Fruit fly (Drosophila melanogaster) whole organism, embryonic: Measurements from ENCODE around the gene CG43120.

ENCODE experiments used
- Abd-B ChIP-seq: fragments of 200-800 bp; sonication (Bioruptor generic); optimal IDR thresholded peaks from 2 replicates; lab custom pipeline; 2018; ENCODE audit warnings: missing biosample characterization, mild to moderate bottlenecking, missing genetic modification characterization, moderate library complexity
- Antp ChIP-seq: fragments of 200-800 bp; sonication (Bioruptor generic); optimal IDR thresholded peaks from 3 replicates; lab custom pipeline; 2016; ENCODE audit warnings: missing biosample characterization, missing genetic modification characterization
- CG10267 ChIP-seq: fragments of 200-800 bp; sonication (Bioruptor generic); optimal IDR thresholded peaks from 2 replicates; lab custom pipeline; 2018; ENCODE audit warnings: missing biosample characterization, mild to moderate bottlenecking, missing genetic modification characterization, moderate library complexity
- CG10543 ChIP-seq: fragments of 200-800 bp; sonication (Bioruptor generic); optimal IDR thresholded peaks from 3 replicates; lab custom pipeline; 2017; ENCODE audit warnings: missing biosample characterization, mild to moderate bottlenecking, missing genetic modification characterization, moderate library complexity
- CG11085 ChIP-seq: fragments of 200-800 bp; sonication (Bioruptor generic); IDR thresholded peaks from 2 replicates; pipeline ENCODE4 v1.3.6; 2022; ENCODE audit warnings: missing biosample characterization, missing genetic modification characterization
- CG12659 ChIP-seq: fragments of 200-800 bp; sonication (Bioruptor generic); optimal IDR thresholded peaks from 3 replicates; lab custom pipeline; 2017; ENCODE audit warnings: mild to moderate bottlenecking, missing biosample characterization, missing genetic modification reagents, missing genetic modification characterization
- CG13775 ChIP-seq: fragments of 200-800 bp; sonication (Bioruptor generic); optimal IDR thresholded peaks from 3 replicates; lab custom pipeline; 2017; ENCODE audit warnings: missing biosample characterization, mild to moderate bottlenecking, missing genetic modification characterization
- CG1529 ChIP-seq: fragments of 200-800 bp; sonication (Bioruptor generic); optimal IDR thresholded peaks from 3 replicates; lab custom pipeline; 2018; ENCODE audit warnings: missing biosample characterization, missing genetic modification characterization
- CG30020 ChIP-seq: fragments of 200-800 bp; optimal IDR thresholded peaks from 2 replicates; lab custom pipeline; 2019; ENCODE audit warnings: missing biosample characterization, mild to moderate bottlenecking, missing genetic modification characterization, moderate library complexity
- CG34224 ChIP-seq: fragments of 200-800 bp; sonication (Bioruptor generic); IDR thresholded peaks from 3 replicates; pipeline ENCODE4 v1.3.6; 2022; ENCODE audit warnings: missing biosample characterization, missing genetic modification characterization; ENCODE audit not compliant: partially characterized antibody
- CG3838 ChIP-seq: fragments of 200-800 bp; sonication (Bioruptor generic); optimal IDR thresholded peaks from 3 replicates; lab custom pipeline; 2016; ENCODE audit warnings: missing biosample characterization, missing genetic modification characterization
- CG4282 ChIP-seq: fragments of 200-800 bp; sonication (Bioruptor generic); optimal IDR thresholded peaks from 2 replicates; lab custom pipeline; 2016; ENCODE audit warnings: missing biosample characterization, missing genetic modification characterization
- CG43689 ChIP-seq: fragments of 200-800 bp; sonication (Bioruptor generic); IDR thresholded peaks from 2 replicates; pipeline ENCODE4 v1.3.6; 2022; ENCODE audit warnings: missing biosample characterization, missing genetic modification characterization
- CG6272 ChIP-seq: fragments of 200-800 bp; sonication (Bioruptor generic); IDR thresholded peaks from 2 replicates; pipeline ENCODE4 v1.3.6; 2022; ENCODE audit warnings: missing biosample characterization, missing genetic modification characterization
- CG6765 ChIP-seq: fragments of 200-800 bp; sonication (Bioruptor generic); optimal IDR thresholded peaks from 3 replicates; lab custom pipeline; 2017; ENCODE audit warnings: missing biosample characterization, mild to moderate bottlenecking, missing genetic modification characterization
- CG7987 ChIP-seq: fragments of 200-800 bp; sonication (Bioruptor generic); optimal IDR thresholded peaks from 2 replicates; lab custom pipeline; 2018; ENCODE audit warnings: missing biosample characterization, mild to moderate bottlenecking, missing genetic modification characterization, moderate library complexity
- CG8359 ChIP-seq: fragments of 200-800 bp; sonication (Bioruptor generic); optimal IDR thresholded peaks from 2 replicates; lab custom pipeline; 2017; ENCODE audit warnings: missing biosample characterization, mild to moderate bottlenecking, missing genetic modification characterization, borderline replicate concordance
- CG9932 ChIP-seq: fragments of 200-800 bp; sonication (Bioruptor generic); IDR thresholded peaks from 2 replicates; pipeline ENCODE4 v1.3.6; 2022; ENCODE audit warnings: missing biosample characterization, missing genetic modification characterization
- Chrac-16 ChIP-seq: fragments of 200-800 bp; sonication (Bioruptor generic); optimal IDR thresholded peaks from 3 replicates; lab custom pipeline; 2016; ENCODE audit warnings: missing biosample characterization, missing genetic modification characterization
- CrebB ChIP-seq: fragments of 200-800 bp; sonication (Bioruptor generic); optimal IDR thresholded peaks from 3 replicates; lab custom pipeline; 2018; ENCODE audit warnings: missing biosample characterization, mild to moderate bottlenecking, missing genetic modification characterization
- Doc2 ChIP-seq: fragments of 200-800 bp; sonication (Bioruptor generic); IDR thresholded peaks from 2 replicates; pipeline ENCODE4 v1.3.6; 2022; ENCODE audit warnings: missing biosample characterization, missing genetic modification characterization
- Dp ChIP-seq: fragments of 200-800 bp; sonication (Bioruptor generic); optimal IDR thresholded peaks from 2 replicates; lab custom pipeline; 2018; ENCODE audit warnings: missing biosample characterization, mild to moderate bottlenecking, missing genetic modification characterization, moderate library complexity
- Ets97D ChIP-seq: fragments of 200-800 bp; sonication (Bioruptor generic); optimal IDR thresholded peaks from 3 replicates; lab custom pipeline; 2016; ENCODE audit warnings: missing biosample characterization, missing genetic modification characterization
- Fer3 ChIP-seq: fragments of 200-800 bp; sonication (Bioruptor generic); optimal IDR thresholded peaks from 2 replicates; lab custom pipeline; 2018; ENCODE audit warnings: missing biosample characterization, mild to moderate bottlenecking, missing genetic modification characterization, moderate library complexity
- HLH3B ChIP-seq: fragments of 200-800 bp; sonication (Bioruptor generic); IDR thresholded peaks from 2 replicates; pipeline ENCODE4 v1.3.6; 2022; ENCODE audit warnings: missing biosample characterization, missing genetic modification characterization
- Hsf ChIP-seq: fragments of 200-800 bp; sonication (Bioruptor generic); optimal IDR thresholded peaks from 3 replicates; lab custom pipeline; 2016; ENCODE audit warnings: missing biosample characterization, missing genetic modification characterization
- Lim3 ChIP-seq: fragments of 200-800 bp; sonication (Bioruptor generic); IDR thresholded peaks from 2 replicates; pipeline ENCODE4 v1.3.6; 2022; ENCODE audit warnings: missing biosample characterization, missing genetic modification characterization
- MTF-1 ChIP-seq: fragments of 200-800 bp; sonication (Bioruptor generic); optimal IDR thresholded peaks from 2 replicates; lab custom pipeline; 2018; ENCODE audit warnings: missing biosample characterization, mild to moderate bottlenecking, missing genetic modification characterization, borderline replicate concordance
- Neu2 ChIP-seq: fragments of 200-800 bp; sonication (Bioruptor generic); optimal IDR thresholded peaks from 3 replicates; lab custom pipeline; 2016; ENCODE audit warnings: missing biosample characterization, missing genetic modification characterization, borderline replicate concordance
- Sox100B ChIP-seq: fragments of 200-800 bp; sonication (Bioruptor generic); optimal IDR thresholded peaks from 3 replicates; lab custom pipeline; 2018; ENCODE audit warnings: missing biosample characterization, mild to moderate bottlenecking, missing genetic modification characterization
- Sry-β ChIP-seq: fragments of 200-800 bp; sonication (Bioruptor generic); optimal IDR thresholded peaks from 2 replicates; lab custom pipeline; 2018; ENCODE audit warnings: missing biosample characterization, mild to moderate bottlenecking, missing genetic modification characterization, moderate library complexity
- YL-1 ChIP-seq: fragments of 200-800 bp; sonication (Bioruptor generic); optimal IDR thresholded peaks from 3 replicates; lab custom pipeline; 2017; ENCODE audit warnings: missing biosample characterization, mild to moderate bottlenecking, missing genetic modification characterization
- bsh ChIP-seq, 2 experiments: fragments of 200-800 bp; sonication (Bioruptor generic); optimal IDR thresholded peaks; 2 replicates each; lab custom pipeline; 2017 to 2018; ENCODE audit warnings: mild to moderate bottlenecking in 2 of 2, missing biosample characterization in 2 of 2, missing genetic modification characterization in 2 of 2, moderate library complexity in 1 of 2
- croc ChIP-seq: fragments of 200-800 bp; sonication (Bioruptor generic); conservative IDR thresholded peaks from 3 replicates; pipeline ENCODE4 v1.3.6; 2022; ENCODE audit warnings: missing biosample characterization, missing genetic modification characterization
- dati ChIP-seq: fragments of 200-800 bp; sonication (Bioruptor generic); IDR thresholded peaks from 2 replicates; pipeline ENCODE4 v1.3.6; 2022; ENCODE audit warnings: missing biosample characterization, missing genetic modification characterization
- gt ChIP-seq: fragments of 200-800 bp; sonication (Bioruptor generic); IDR thresholded peaks from 2 replicates; pipeline ENCODE4 v1.3.6; 2022; ENCODE audit warnings: missing biosample characterization, missing genetic modification characterization
- h ChIP-seq: fragments of >200 bp; optimal IDR thresholded peaks from 2 replicates; lab custom pipeline; 2017
- ind ChIP-seq: fragments of 200-800 bp; sonication (Bioruptor generic); optimal IDR thresholded peaks from 3 replicates; lab custom pipeline; 2016; ENCODE audit warnings: missing biosample characterization, missing genetic modification characterization
- jigr1 ChIP-seq: fragments of 200-800 bp; sonication (Bioruptor generic); IDR thresholded peaks from 3 replicates; pipeline ENCODE4 v1.3.6; 2022; ENCODE audit warnings: missing biosample characterization, missing genetic modification characterization
- jumu ChIP-seq: fragments of 200-800 bp; sonication (Bioruptor generic); optimal IDR thresholded peaks from 3 replicates; lab custom pipeline; 2016; ENCODE audit warnings: missing biosample characterization, missing genetic modification characterization
- luna ChIP-seq: fragments of 200-800 bp; sonication (Bioruptor generic); optimal IDR thresholded peaks from 2 replicates; lab custom pipeline; 2016; ENCODE audit warnings: missing biosample characterization, missing genetic modification characterization
- mam ChIP-seq: fragments of 200-800 bp; sonication (Bioruptor generic); optimal IDR thresholded peaks from 3 replicates; lab custom pipeline; 2016; ENCODE audit warnings: missing biosample characterization, missing genetic modification characterization
- nerfin-2 ChIP-seq: fragments of 200-800 bp; sonication (Bioruptor generic); IDR thresholded peaks from 2 replicates; pipeline ENCODE4 v1.3.6; 2022; ENCODE audit warnings: missing biosample characterization, missing genetic modification characterization; ENCODE audit not compliant: partially characterized antibody
- psq ChIP-seq: fragments of 200-800 bp; sonication (Bioruptor generic); optimal IDR thresholded peaks from 2 replicates; lab custom pipeline; 2017; ENCODE audit warnings: missing biosample characterization, missing genetic modification characterization
- sc ChIP-seq, 3 experiments: fragments of >200 bp in 2 of 3; fragments of 200-800 bp in 1 of 3; sonication (Bioruptor generic) in 1 of 3; optimal IDR thresholded peaks; 2 replicates in 2 of 3; 3 replicates in 1 of 3; lab custom pipeline; 2017; ENCODE audit warnings: mild to moderate bottlenecking in 1 of 3, missing biosample characterization in 1 of 3, missing genetic modification characterization in 1 of 3, missing genetic modification reagents in 1 of 3
- sens ChIP-seq: fragments of 200-800 bp; sonication (Bioruptor generic); peaks from one replicate; lab custom pipeline; 2016; ENCODE audit warnings: missing biosample characterization, missing genetic modification characterization
- tna ChIP-seq: fragments of 200-800 bp; sonication (Bioruptor generic); IDR thresholded peaks from 2 replicates; pipeline ENCODE4 v1.3.6; 2022; ENCODE audit warnings: missing biosample characterization, missing genetic modification characterization; ENCODE audit not compliant: partially characterized antibody
- twi ChIP-seq: fragments of 200-800 bp; optimal IDR thresholded peaks from 2 replicates; lab custom pipeline; 2019; ENCODE audit warnings: missing biosample characterization, mild to moderate bottlenecking, missing genetic modification characterization, moderate library complexity
- unpg ChIP-seq: fragments of 200-800 bp; sonication (Bioruptor generic); optimal IDR thresholded peaks from 3 replicates; lab custom pipeline; 2018; ENCODE audit warnings: missing biosample characterization, mild to moderate bottlenecking, missing genetic modification characterization, moderate library complexity

Gene CG43120

DNA sequence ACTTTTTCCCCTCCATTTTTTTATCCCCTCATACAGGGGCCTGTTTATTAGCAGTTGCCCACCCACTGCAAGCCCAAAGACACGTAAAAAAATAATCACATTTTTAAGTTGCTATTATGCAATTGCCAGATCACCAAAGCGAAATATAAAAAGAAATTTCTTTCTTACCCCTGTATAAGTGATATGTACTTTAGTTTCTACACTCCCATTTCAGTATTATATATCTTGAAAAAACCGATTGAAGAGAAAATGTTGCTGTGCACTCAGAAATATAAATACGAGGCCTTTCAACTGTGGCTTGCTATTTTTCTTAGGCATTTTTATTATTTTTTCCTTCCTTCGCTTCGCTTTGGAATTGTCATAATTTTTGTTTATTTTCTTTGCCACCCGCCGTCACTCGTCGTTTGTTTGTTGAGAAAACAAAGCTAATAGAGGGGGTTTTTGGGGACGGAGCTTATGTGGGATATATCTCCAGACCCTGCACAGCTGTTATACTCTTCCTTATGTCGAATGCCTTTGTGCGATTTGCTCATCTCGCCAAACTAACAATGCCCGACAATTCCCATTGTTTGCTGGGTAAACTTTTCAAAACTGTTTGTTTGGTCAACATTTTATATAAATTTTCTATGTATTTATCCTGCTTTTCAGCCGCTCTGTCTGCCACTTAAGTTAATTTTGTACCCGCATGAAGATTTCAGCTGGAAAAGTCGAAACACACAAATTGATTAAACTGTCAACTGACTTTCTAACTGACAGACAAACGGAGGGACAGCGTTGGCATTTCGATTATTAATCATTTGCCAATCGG is 27.2 kb upstream of the CG43120 start (continued):
- TF ChIP-seq CG3838 (no peak), mam (no peak), Neu2 (no peak), Fer3 (tag; lab: Kevin White, UChicago) (no peak), CG9932 (GFP tag; lab: Robert Waterston, UW) (no peak), CG10267 (tag; lab: Kevin White, UChicago) (no peak), psq (GFP tag; lab: Kevin White, UChicago) (no peak), croc (no peak), Ets97D (no peak), Doc2 (GFP tag; lab: Robert Waterston, UW) (no peak), Dp (GFP tag; lab: Kevin White, UChicago) (no peak), CG43689 (GFP tag; lab: Robert Waterston, UW) (no peak), Sox100B (GFP tag; lab: Kevin White, UChicago) (peak; percentile 30), CG13775 (GFP tag; lab: Kevin White, UChicago) (no peak), h (lab: Kevin White, UChicago) (no peak), YL-1 (GFP tag; lab: Kevin White, UChicago) (no peak), Chrac-16 (no peak), jigr1 (no peak), CG1529 (GFP tag; lab: Kevin White, UChicago) (peak; percentile 32), sens (GFP tag; lab: Kevin White, UChicago) (peak; percentile 27), twi (tag; lab: Kevin White, UChicago) (peak; percentile 52), Lim3 (GFP tag; lab: Robert Waterston, UW) (no peak), Hsf (GFP tag; lab: Kevin White, UChicago) (peak; percentile 3), Sry-β (GFP tag; lab: Kevin White, UChicago) (no peak), CG11085 (GFP tag; lab: Robert Waterston, UW) (no peak), CG7987 (GFP tag; lab: Kevin White, UChicago) (no peak), CG4282 (GFP tag; lab: Kevin White, UChicago) (no peak), dati (GFP tag; lab: Robert Waterston, UW) (no peak), gt (GFP tag; lab: Robert Waterston, UW) (no peak), CG34224 (GFP tag; lab: Robert Waterston, UW) (no peak), CG12659 (GFP tag; lab: Kevin White, UChicago) (no peak), unpg (GFP tag; lab: Kevin White, UChicago) (peak; percentile 13), ind (no peak), tna (GFP tag; lab: Robert Waterston, UW) (no peak), CG30020 (tag; lab: Kevin White, UChicago) (no peak), CG6272 (GFP tag; lab: Robert Waterston, UW) (no peak), HLH3B (GFP tag; lab: Robert Waterston, UW) (no peak), sc (optimal IDR thresholded peaks at IDR 0.05; lab: Kevin White, UChicago) (no peak), sc (GFP tag; optimal IDR thresholded peaks at IDR 0.05; lab: Kevin White, UChicago) (no peak), bsh (GFP tag; optimal IDR thresholded peaks at IDR 0.05; lab: Kevin White, UChicago) (peak in 1 of 2 experiments; percentile 24), Abd-B (GFP tag; lab: Kevin White, UChicago) (no peak), CG8359 (peak; percentile 17), Antp (no peak), jumu (GFP tag; lab: Kevin White, UChicago) (no peak), CG10543 (GFP tag; lab: Kevin White, UChicago) (no peak), CrebB (tag; lab: Kevin White, UChicago) (no peak), MTF-1 (GFP tag; lab: Kevin White, UChicago) (peak; percentile 26), luna (GFP tag; lab: Kevin White, UChicago) (no peak), CG6765 (GFP tag; lab: Kevin White, UChicago) (peak; percentile 11), nerfin-2 (GFP tag; lab: Robert Waterston, UW) (no peak)
